Fruit fly (Drosophila melanogaster): ENCODE data around the gene Polr2J.

- TF ChIP-seq CG8478 (optimal IDR thresholded peaks at IDR 0.05) (no peak), CTCF (optimal IDR thresholded peaks at IDR 0.05) (no peak)
Observed at dm6 chr2L:17375955-17376659, 34.1 kb downstream of the Polr2J start.
